Fruit fly (Drosophila melanogaster) whole organism: ENCODE data around the gene Nprl2.

Experiments used
- CG8478 ChIP-seq: fragments of >200 bp; optimal IDR thresholded peaks from 2 replicates; lab custom pipeline; 2018; ENCODE audit warnings: inconsistent platforms
- Dll ChIP-seq: fragments of >200 bp; optimal IDR thresholded peaks from 2 replicates; lab custom pipeline; 2017
- EcR ChIP-seq, 2 experiments: fragments of >200 bp; optimal IDR thresholded peaks; 2 replicates each; lab custom pipeline; 2017; ENCODE audit warnings: missing biosample characterization in 2 of 2, missing genetic modification characterization in 2 of 2, missing genetic modification reagents in 2 of 2
- pan ChIP-seq: fragments of >200 bp; optimal IDR thresholded peaks from 2 replicates; lab custom pipeline; 2017
- psq ChIP-seq: fragments of >200 bp; optimal IDR thresholded peaks from 2 replicates; lab custom pipeline; 2017

dm6 chrX:16839905-16840304 is 44.3 kb downstream of the Nprl2 start:
- TF ChIP-seq pan (no peak), psq (lab: Kevin White, UChicago) (no peak), Dll (no peak), CG8478 (lab: Kevin White, UChicago) (no peak), EcR (GFP tag; optimal IDR thresholded peaks at IDR 0.05; lab: Kevin White, UChicago) (no peak)
